Worm (Caenorhabditis elegans) whole organism, L3 larva: ENCODE results near the gene Y102A5C.27.

Source experiments
- R02D3.7 ChIP-seq: fragments of 150-350 bp; optimal IDR thresholded peaks from 2 replicates; lab custom pipeline; 2014; ENCODE audit warnings: missing biosample characterization, missing genetic modification characterization
- ceh-16 ChIP-seq: sonication (generic microtip); optimal IDR thresholded peaks from 2 replicates; lab custom pipeline; 2017; ENCODE audit warnings: missing biosample characterization, missing genetic modification characterization
- ceh-82 ChIP-seq: fragments of 150-350 bp; optimal IDR thresholded peaks from 2 replicates; lab custom pipeline; 2014; ENCODE audit warnings: missing biosample characterization, missing genetic modification characterization
- ceh-9 ChIP-seq: sonication (generic microtip); optimal IDR thresholded peaks from 2 replicates; lab custom pipeline; 2018; ENCODE audit warnings: missing biosample characterization, missing genetic modification characterization
- daf-12 ChIP-seq: fragments of 150-350 bp; optimal IDR thresholded peaks from 2 replicates; lab custom pipeline; 2014; ENCODE audit warnings: missing biosample characterization, missing genetic modification reagents, missing genetic modification characterization
- egl-5 ChIP-seq: fragments of 150-350 bp; optimal IDR thresholded peaks from 2 replicates; lab custom pipeline; 2017; ENCODE audit warnings: missing biosample characterization, missing genetic modification reagents, missing genetic modification characterization, inconsistent platforms
- elt-2 ChIP-seq: sonication (generic microtip); optimal IDR thresholded peaks from 2 replicates; lab custom pipeline; 2016; ENCODE audit warnings: missing genetic modification reagents, mild to moderate bottlenecking, missing genetic modification characterization, missing compliant biosample characterization
- elt-3 ChIP-seq, 3 experiments: fragments of 150-350 bp in 1 of 3; sonication (generic microtip) in 2 of 3; optimal IDR thresholded peaks; 2 replicates in 2 of 3; 4 replicates in 1 of 3; lab custom pipeline; 2014 to 2017; ENCODE audit warnings: missing biosample characterization in 3 of 3, missing genetic modification characterization in 3 of 3
- fkh-10 ChIP-seq: sonication (generic microtip); optimal IDR thresholded peaks from 2 replicates; lab custom pipeline; 2017; ENCODE audit warnings: missing biosample characterization, missing genetic modification reagents, missing genetic modification characterization
- fkh-2 ChIP-seq: fragments of 150-350 bp; optimal IDR thresholded peaks from 2 replicates; lab custom pipeline; 2014; ENCODE audit warnings: missing biosample characterization, missing genetic modification reagents, missing genetic modification characterization
- hmg-11 ChIP-seq: sonication (generic microtip); optimal IDR thresholded peaks from 2 replicates; lab custom pipeline; 2016; ENCODE audit warnings: missing genetic modification characterization, missing compliant biosample characterization
- jun-1 ChIP-seq: fragments of 150-350 bp; optimal IDR thresholded peaks from 2 replicates; lab custom pipeline; 2014; ENCODE audit warnings: missing biosample characterization, missing genetic modification reagents, missing genetic modification characterization
- lin-39 ChIP-seq: fragments of 150-350 bp; optimal IDR thresholded peaks from 2 replicates; lab custom pipeline; 2018; ENCODE audit warnings: missing biosample characterization, missing genetic modification reagents, missing genetic modification characterization
- lsy-12 ChIP-seq: sonication (generic microtip); optimal IDR thresholded peaks from 2 replicates; lab custom pipeline; 2016; ENCODE audit warnings: mild to moderate bottlenecking, missing genetic modification characterization, missing compliant biosample characterization
- mdl-1 ChIP-seq: fragments of 150-350 bp; optimal IDR thresholded peaks from 2 replicates; lab custom pipeline; 2014; ENCODE audit warnings: missing biosample characterization, missing genetic modification characterization
- nfya-1 ChIP-seq: sonication (generic microtip); optimal IDR thresholded peaks from 2 replicates; lab custom pipeline; 2017; ENCODE audit warnings: missing genetic modification characterization, mild to moderate bottlenecking, missing compliant biosample characterization, antibody characterized with exemption, moderate library complexity; ENCODE audit not compliant: insufficient read depth
- nhr-11 ChIP-seq: fragments of 150-350 bp; optimal IDR thresholded peaks from 2 replicates; lab custom pipeline; 2014; ENCODE audit warnings: missing biosample characterization, missing genetic modification characterization
- nhr-237 ChIP-seq: fragments of 150-350 bp; optimal IDR thresholded peaks from 2 replicates; lab custom pipeline; 2014; ENCODE audit warnings: missing biosample characterization, missing genetic modification characterization
- nhr-25 ChIP-seq: sonication (generic microtip); optimal IDR thresholded peaks from 2 replicates; lab custom pipeline; 2017; ENCODE audit warnings: missing biosample characterization, missing genetic modification characterization
- nhr-28 ChIP-seq: fragments of 150-350 bp; optimal IDR thresholded peaks from 2 replicates; lab custom pipeline; 2014; ENCODE audit warnings: missing biosample characterization, missing genetic modification characterization
- nhr-43 ChIP-seq: sonication (generic microtip); optimal IDR thresholded peaks from 2 replicates; lab custom pipeline; 2016; ENCODE audit warnings: mild to moderate bottlenecking, missing genetic modification characterization, missing compliant biosample characterization; ENCODE audit not compliant: poor library complexity, severe bottlenecking
- nhr-67 ChIP-seq: fragments of 150-350 bp; optimal IDR thresholded peaks from 2 replicates; lab custom pipeline; 2014; ENCODE audit warnings: missing biosample characterization, missing genetic modification characterization
- nhr-76 ChIP-seq: fragments of 150-350 bp; sonication (generic microtip); optimal IDR thresholded peaks from 5 replicates; lab custom pipeline; 2014; ENCODE audit warnings: missing biosample characterization, missing genetic modification characterization
- nhr-77 ChIP-seq: fragments of 150-350 bp; optimal IDR thresholded peaks from 2 replicates; lab custom pipeline; 2014; ENCODE audit warnings: missing biosample characterization, missing genetic modification characterization
- pha-4 ChIP-seq: fragments of 150-350 bp; optimal IDR thresholded peaks from 2 replicates; lab custom pipeline; 2014; ENCODE audit warnings: missing biosample characterization, missing genetic modification reagents, missing genetic modification characterization
- sea-2 ChIP-seq: fragments of 150-350 bp; sonication (generic microtip); optimal IDR thresholded peaks from 4 replicates; lab custom pipeline; 2014; ENCODE audit warnings: missing biosample characterization, missing genetic modification reagents, missing genetic modification characterization
- skn-1 ChIP-seq: fragments of 150-350 bp; optimal IDR thresholded peaks from 2 replicates; lab custom pipeline; 2014; ENCODE audit warnings: missing biosample characterization, missing genetic modification characterization
- snpc-4 ChIP-seq: fragments of 150-350 bp; optimal IDR thresholded peaks from 2 replicates; lab custom pipeline; 2014; ENCODE audit warnings: missing biosample characterization, missing genetic modification characterization
- tbx-2 ChIP-seq: sonication (generic microtip); optimal IDR thresholded peaks from 2 replicates; lab custom pipeline; 2016; ENCODE audit warnings: mild to moderate bottlenecking, missing genetic modification characterization, missing compliant biosample characterization
- unc-62 ChIP-seq: fragments of 150-350 bp; sonication (generic microtip); optimal IDR thresholded peaks from 4 replicates; lab custom pipeline; 2014; ENCODE audit warnings: missing biosample characterization, missing genetic modification reagents, missing genetic modification characterization
- zag-1 ChIP-seq: fragments of 150-350 bp; optimal IDR thresholded peaks from 2 replicates; lab custom pipeline; 2014; ENCODE audit warnings: missing biosample characterization, missing genetic modification characterization
- ztf-4 ChIP-seq: fragments of 150-350 bp; optimal IDR thresholded peaks from 2 replicates; lab custom pipeline; 2014; ENCODE audit warnings: missing biosample characterization, missing genetic modification characterization

Y102A5C.27 gene

ce11 chrV:16987783-16988182 is 731 bp downstream of the Y102A5C.27 start:
- no peak for TF ChIP-seq nhr-28 (tag; lab: Kevin White, UChicago)

DNA sequence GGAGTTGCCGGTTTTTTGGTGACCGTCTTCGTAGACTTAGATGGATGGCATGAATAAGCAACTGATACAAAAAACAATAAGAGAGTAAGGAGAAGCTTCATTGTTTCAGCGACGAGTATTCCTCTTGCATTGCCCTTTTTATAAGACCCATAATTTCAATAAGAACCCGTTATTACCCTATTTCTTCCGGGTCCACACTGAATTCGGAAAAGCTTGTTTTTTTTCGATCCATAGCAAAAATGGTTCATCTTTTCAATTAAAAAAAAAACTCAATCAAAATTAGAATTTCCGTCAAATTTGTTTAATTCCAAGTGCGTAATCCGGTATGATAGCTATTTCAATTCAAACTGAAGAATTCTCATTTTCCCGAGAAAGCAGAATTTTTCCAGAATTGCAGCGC is 1.5 kb downstream of the Y102A5C.27 start, which contains the start of gene Y102A5C.40:
Gene Y102A5C.40 (minus strand): TSS at position 101 of the 400 bp plus-strand sequence.
- TF ChIP-seq lin-39 (no peak), egl-5 (tag; lab: Kevin White, UChicago) (no peak), lsy-12 (tag; lab: Kevin White, UChicago) (no peak), nhr-11 (tag; lab: Kevin White, UChicago) (no peak), nhr-25 (no peak), nfya-1 (no peak)

ce11 chrV:16980368-16980767 is 8.1 kb downstream of the Y102A5C.27 start, which contains the start of gene srz-54:
Gene srz-54 (plus strand): TSS chrV:16980668.
- TF ChIP-seq skn-1 (tag; lab: Kevin White, UChicago) (no peak), nhr-11 (tag; lab: Kevin White, UChicago) (no peak), nhr-25 (no peak), nhr-77 (no peak), nhr-237 (tag; lab: Kevin White, UChicago) (no peak), elt-2 (tag; lab: Kevin White, UChicago) (no peak), hmg-11 (no peak), tbx-2 (tag; lab: Kevin White, UChicago) (no peak), R02D3.7 (tag; lab: Kevin White, UChicago) (no peak), lsy-12 (tag; lab: Kevin White, UChicago) (no peak), ztf-4 (no peak), ceh-82 (tag; lab: Kevin White, UChicago) (no peak), jun-1 (tag; lab: Kevin White, UChicago) (no peak), unc-62 (no peak), mdl-1 (tag; lab: Kevin White, UChicago) (no peak), nhr-67 (no peak)

DNA sequence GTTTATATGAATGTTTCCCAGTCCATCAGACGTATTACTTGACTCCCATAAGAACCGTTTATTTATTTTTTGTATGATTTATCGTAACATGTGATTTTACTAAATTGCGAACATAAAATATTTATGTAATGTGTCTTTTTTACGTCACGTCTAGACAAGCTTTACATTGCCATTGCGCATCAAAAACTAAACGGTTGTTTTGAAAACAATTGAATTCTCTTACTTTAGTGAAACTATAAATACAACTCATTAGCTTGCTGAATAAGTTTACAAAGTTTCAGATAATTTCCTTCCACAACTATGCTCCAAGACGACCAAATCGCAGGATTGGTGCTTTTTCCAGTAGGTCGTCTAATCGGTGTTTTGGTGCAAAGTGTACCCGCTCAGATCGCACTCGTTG is 13.6 kb downstream of the Y102A5C.27 start, which contains the start of gene srx-54:
Gene srx-54 (plus strand): TSS at position 301 of the 400 bp plus-strand sequence.
- TF ChIP-seq snpc-4, result no peak
- TF ChIP-seq fkh-10 (GFP tag; lab: Kevin White, UChicago), result no peak
- TF ChIP-seq egl-5 (tag; lab: Kevin White, UChicago), result no peak
- TF ChIP-seq ceh-16 (tag; lab: Kevin White, UChicago), result no peak

DNA sequence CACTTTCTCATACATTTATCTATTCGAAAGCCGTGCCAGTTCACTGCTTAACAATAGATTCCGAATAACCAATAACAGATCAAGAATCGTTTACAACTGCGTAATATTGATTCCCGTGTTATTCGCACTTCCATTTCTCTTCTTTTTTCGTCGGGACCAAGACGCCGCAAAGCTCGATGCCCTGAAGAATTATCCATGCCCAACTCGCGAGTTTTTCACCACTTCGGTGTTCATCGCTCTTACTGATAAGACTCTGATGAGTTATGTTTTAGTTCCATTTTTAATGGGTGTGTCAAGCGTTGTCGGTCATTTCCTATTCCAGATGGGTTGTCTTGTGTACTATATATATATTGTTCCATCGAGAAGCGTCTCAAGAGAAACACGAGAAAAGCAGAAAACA is 15.2 kb downstream of the Y102A5C.27 start:
- TF ChIP-seq nhr-25 (no peak), snpc-4 (no peak), nhr-77 (no peak), ceh-9 (tag; lab: Kevin White, UChicago) (no peak), lin-39 (no peak), elt-3 (tag; optimal IDR thresholded peaks at IDR 0.05; lab: Kevin White, UChicago) (no peak), nhr-43 (tag; lab: Kevin White, UChicago) (no peak), egl-5 (tag; lab: Kevin White, UChicago) (no peak), fkh-2 (no peak), hmg-11 (no peak), pha-4 (tag; lab: Kevin White, UChicago) (no peak), daf-12 (tag; lab: Kevin White, UChicago) (no peak), ztf-4 (no peak), nhr-76 (tag; lab: Kevin White, UChicago) (no peak), sea-2 (GFP tag; lab: Kevin White, UChicago) (no peak), zag-1 (tag; lab: Kevin White, UChicago) (no peak), nfya-1 (no peak), ceh-16 (tag; lab: Kevin White, UChicago) (no peak)

- TF ChIP-seq nhr-11 (tag; lab: Kevin White, UChicago), result no peak
Measured at ce11 chrV:16972134-16972533, 16.4 kb downstream of the Y102A5C.27 start, which contains the start of gene srh-119. Gene srh-119 (plus strand): TSS chrV:16972434.
